Worm (Caenorhabditis elegans) whole organism, L4/young adult: ENCODE measurements around the gene srz-61.

ENCODE experiments used
- W03F9.2 ChIP-seq: fragments of 150-350 bp; optimal IDR thresholded peaks from 2 replicates; lab custom pipeline; 2014; ENCODE audit warnings: missing biosample characterization, missing genetic modification characterization
- him-1 ChIP-seq: sonication (generic microtip); optimal IDR thresholded peaks from 2 replicates; lab custom pipeline; 2016; ENCODE audit warnings: missing genotype, missing genetic modification reagents, missing genetic modification characterization, missing compliant biosample characterization

DNA sequence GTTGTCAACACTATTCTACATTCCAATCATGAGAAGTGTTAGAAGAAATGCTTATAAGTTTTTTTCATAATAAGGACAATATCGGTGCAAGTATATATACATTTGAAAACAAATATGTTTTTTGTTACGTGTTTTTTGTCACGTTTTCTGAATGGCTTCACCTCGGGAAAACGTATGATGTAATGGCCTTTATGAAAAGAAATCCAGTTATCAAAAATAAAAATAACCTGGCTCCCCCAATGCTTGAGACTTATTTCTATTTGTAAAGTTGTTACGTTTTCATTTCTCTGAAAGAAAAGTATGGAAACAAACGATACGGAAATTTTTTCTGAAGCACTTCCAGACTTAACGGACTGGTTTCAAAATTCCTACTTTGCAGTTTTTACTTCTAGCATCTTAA, 22.1 kb upstream of the srz-61 start, which contains the start of gene srz-72:
- TF ChIP-seq him-1 (tag; lab: Kevin White, UChicago) (no peak), W03F9.2 (tag; lab: Kevin White, UChicago) (no peak)
